Worm (Caenorhabditis elegans) whole organism, late embryonic: Measurements from ENCODE around the gene F43G6.4.

Experiments used
- C08G9.2 ChIP-seq: sonication (generic microtip); optimal IDR thresholded peaks from 2 replicates; lab custom pipeline; 2016; ENCODE audit warnings: mild to moderate bottlenecking, missing genetic modification characterization, moderate library complexity, missing compliant biosample characterization
- che-1 ChIP-seq: sonication (generic microtip); optimal IDR thresholded peaks from 2 replicates; lab custom pipeline; 2016; ENCODE audit warnings: mild to moderate bottlenecking, missing genetic modification characterization, missing compliant biosample characterization
- fkh-10 ChIP-seq: fragments of 150-350 bp; optimal IDR thresholded peaks from 2 replicates; lab custom pipeline; 2014; ENCODE audit warnings: missing biosample characterization, missing genetic modification reagents, missing genetic modification characterization
- nhr-11 ChIP-seq: fragments of 150-350 bp; optimal IDR thresholded peaks from 2 replicates; lab custom pipeline; 2014; ENCODE audit warnings: missing biosample characterization, missing genetic modification characterization
- pha-4 ChIP-seq: fragments of 150-350 bp; optimal IDR thresholded peaks from 2 replicates; lab custom pipeline; 2018; ENCODE audit warnings: missing biosample characterization, missing genetic modification reagents, missing genetic modification characterization
- sox-4 ChIP-seq: sonication (generic microtip); optimal IDR thresholded peaks from 2 replicates; lab custom pipeline; 2017; ENCODE audit warnings: mild to moderate bottlenecking, missing genetic modification characterization, inconsistent platforms, missing compliant biosample characterization
- unc-3 ChIP-seq, 2 experiments: fragments of 200-800 bp in 1 of 2; sonication (Bioruptor generic) in 1 of 2; sonication (generic microtip) in 1 of 2; conservative IDR thresholded peaks in 1 of 2; optimal IDR thresholded peaks in 1 of 2; 2 replicates each; pipeline versions ENCODE4 v1.3.6 to Lab custom; 2016 to 2022; ENCODE audit warnings: missing compliant biosample characterization in 2 of 2, missing genetic modification characterization in 2 of 2, missing genetic modification reagents in 1 of 2

DNA sequence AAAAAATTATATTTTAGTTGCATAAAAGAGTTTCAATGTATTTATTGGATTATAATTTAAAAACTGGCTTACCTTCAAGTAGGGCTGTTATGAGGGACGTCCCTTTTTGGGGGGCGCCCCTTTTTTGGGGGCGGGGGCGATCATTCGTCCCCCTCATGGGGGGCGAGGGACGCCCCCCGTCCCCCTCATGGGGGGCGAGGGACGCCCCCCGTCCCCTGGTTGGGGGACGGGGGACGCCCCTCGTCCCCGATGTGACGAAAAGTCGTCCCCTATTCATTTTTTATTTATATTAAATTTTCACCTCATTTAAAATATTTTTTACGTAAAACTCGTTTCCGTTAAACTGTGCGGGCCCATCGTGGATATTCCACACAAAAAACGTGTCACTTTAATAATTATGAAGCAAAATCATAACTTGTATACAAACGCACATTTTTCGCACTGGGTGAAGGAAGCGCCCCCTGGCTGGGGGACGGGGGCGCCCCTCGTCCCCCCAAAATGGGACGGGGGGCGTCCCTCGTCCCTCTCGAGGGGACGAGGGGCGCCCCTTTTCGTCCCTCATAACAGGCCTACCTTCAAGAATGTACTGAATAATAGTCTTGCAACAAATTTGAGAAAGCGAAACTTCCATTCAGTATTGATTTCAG is 24.9 kb upstream of the F43G6.4 start:
- TF ChIP-seq sox-4 (tag; lab: Kevin White, UChicago) (no peak), che-1 (tag; lab: Kevin White, UChicago) (no peak), nhr-11 (tag; lab: Kevin White, UChicago) (no peak), C08G9.2 (tag; lab: Kevin White, UChicago) (no peak), unc-3 (GFP tag; conservative IDR thresholded peaks at IDR 0.05; lab: Robert Waterston, UW) (no peak), unc-3 (tag; optimal IDR thresholded peaks at IDR 0.05; lab: Kevin White, UChicago) (no peak), fkh-10 (GFP tag; lab: Kevin White, UChicago) (no peak), pha-4 (no peak)
